Fruit fly (Drosophila melanogaster): ENCODE results near the gene CG6761.

Gene CG6761

DNA sequence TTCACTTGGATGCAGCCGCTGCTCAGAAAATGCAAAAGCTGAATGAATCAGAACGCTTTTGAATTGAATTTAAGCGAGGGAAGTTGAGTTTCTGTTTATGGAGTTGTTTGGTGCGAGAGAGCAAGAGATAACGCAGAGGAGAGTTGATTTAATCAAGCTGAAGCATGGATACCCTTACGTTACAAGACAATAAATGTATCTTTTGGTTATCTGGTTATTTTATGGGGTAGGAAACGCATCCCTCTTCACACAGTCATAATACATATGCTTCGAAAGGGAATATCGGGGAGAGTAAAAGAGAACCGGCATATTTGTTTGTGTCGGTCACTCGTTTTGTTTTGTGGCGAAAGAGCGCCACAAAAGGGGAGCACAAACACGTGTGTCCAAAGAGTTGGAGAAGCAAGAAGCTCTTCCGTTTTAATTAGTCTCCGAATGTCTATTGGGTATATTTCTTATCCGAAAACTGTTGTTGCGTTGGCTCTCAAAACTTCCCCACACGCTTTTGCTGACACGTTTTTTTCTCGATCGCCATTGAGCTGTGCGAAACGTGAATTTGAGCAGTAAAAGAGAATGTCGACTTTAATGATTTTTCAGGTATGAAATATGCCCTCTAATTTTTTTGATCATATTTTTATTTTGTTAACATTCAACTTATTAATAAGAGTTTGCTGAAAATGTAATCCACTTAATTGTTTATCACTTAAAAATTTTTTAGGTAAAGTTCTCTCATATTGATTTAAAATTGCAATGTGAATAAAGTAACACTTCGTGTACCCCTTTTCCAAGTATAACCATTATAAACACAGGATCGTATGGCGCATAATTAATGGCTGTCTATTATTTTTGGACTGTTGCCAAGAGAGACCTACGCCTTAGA is 6.5 kb downstream of the CG6761 start, which contains the start of gene Prps (continued):
- TF ChIP-seq Hr78 (GFP tag; optimal IDR thresholded peaks at IDR 0.05) = peak in 1 of 2 experiments; percentile 18

DNA sequence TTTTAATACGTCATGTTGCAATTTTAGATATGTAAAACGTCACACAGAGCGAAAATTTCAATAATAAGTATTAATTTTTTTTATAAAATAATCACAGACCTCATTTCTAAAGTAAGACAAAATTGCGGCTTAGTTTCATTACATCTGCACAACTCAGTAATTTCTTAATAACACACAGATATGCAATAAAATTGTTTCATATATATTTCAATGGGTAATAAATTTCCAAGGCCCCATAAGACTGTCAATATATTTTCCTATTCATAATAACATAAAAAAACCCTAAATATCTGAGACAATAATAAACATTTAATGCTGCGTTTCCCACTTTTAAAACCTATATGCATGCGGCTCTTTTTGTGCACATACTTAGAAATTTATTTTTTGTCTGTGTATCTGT is 7.7 kb downstream of the CG6761 start:
- TF ChIP-seq esg (GFP tag; conservative IDR thresholded peaks at IDR 0.05) (0 out of 2 replicates have a peak, but pooled peaks have one; percentile 14), CG31388 (GFP tag; optimal IDR thresholded peaks at IDR 0.05) (no peak), BEAF-32 (GFP tag; optimal IDR thresholded peaks at IDR 0.05) (no peak), CG13123 (GFP tag; optimal IDR thresholded peaks at IDR 0.05) (no peak), CG4854 (GFP tag; optimal IDR thresholded peaks at IDR 0.05) (no peak), CG6765 (GFP tag; optimal IDR thresholded peaks at IDR 0.05) (peak; percentile 6), jumu (GFP tag; optimal IDR thresholded peaks at IDR 0.05) (no peak), CG10565 (GFP tag; optimal IDR thresholded peaks at IDR 0.05) (no peak), CG7963 (GFP tag; IDR thresholded peaks at IDR 0.05; ENCODE audit: partially characterized antibody) (no peak), CG7839 (tag; optimal IDR thresholded peaks at IDR 0.05) (peak; percentile 59), seq (GFP tag; IDR thresholded peaks at IDR 0.05) (no peak), dysf (GFP tag; IDR thresholded peaks at IDR 0.05) (peak; percentile 47; the same call in 1 of the 3 replicates), CG2120 (GFP tag; optimal IDR thresholded peaks at IDR 0.05) (peak; percentile 48), phol (tag; optimal IDR thresholded peaks at IDR 0.05) (peak; percentile 41), CG14050 (GFP tag; IDR thresholded peaks at IDR 0.05) (no peak), CG31441 (GFP tag; IDR thresholded peaks at IDR 0.05) (peak; percentile 59; the same call in 1 of the 2 replicates), bsh (GFP tag; optimal IDR thresholded peaks at IDR 0.05) (peak in 1 of 2 experiments; percentile 21), org-1 (GFP tag; optimal IDR thresholded peaks at IDR 0.05) (peak; percentile 20), CG11504 (tag; optimal IDR thresholded peaks at IDR 0.05) (peak; percentile 62), CG6175 (GFP tag; IDR thresholded peaks at IDR 0.05) (no peak), fd3F (GFP tag; optimal IDR thresholded peaks at IDR 0.05) (peak; percentile 14), Mes4 (GFP tag; optimal IDR thresholded peaks at IDR 0.05) (no peak), CG13894 (tag; optimal IDR thresholded peaks at IDR 0.05) (no peak), Asciz (GFP tag; optimal IDR thresholded peaks at IDR 0.05) (peak; percentile 46), CG10321 (GFP tag; IDR thresholded peaks at IDR 0.05) (no peak), row (GFP tag; IDR thresholded peaks at IDR 0.05) (peak; percentile 52; the same call in 2 of the 3 replicates), Meics (GFP tag; optimal IDR thresholded peaks at IDR 0.05) (peak; percentile 41), ewg (GFP tag; optimal IDR thresholded peaks at IDR 0.05) (peak; percentile 16), CG3163 (GFP tag; optimal IDR thresholded peaks at IDR 0.05) (no peak), nerfin-1 (tag; optimal IDR thresholded peaks at IDR 0.05) (peak; percentile 10), kay (GFP tag; optimal IDR thresholded peaks at IDR 0.05) (peak; percentile 7), CG4424 (GFP tag; optimal IDR thresholded peaks at IDR 0.05) (peak; percentile 14), CG1233 (GFP tag; optimal IDR thresholded peaks at IDR 0.05) (no peak), Xbp1 (GFP tag; optimal IDR thresholded peaks at IDR 0.05) (peak; percentile 51), sc (optimal IDR thresholded peaks at IDR 0.05) (no peak), sc (GFP tag; optimal IDR thresholded peaks at IDR 0.05) (no peak), Stat92E (GFP tag; optimal IDR thresholded peaks at IDR 0.05) (no peak), CG6272 (GFP tag; IDR thresholded peaks at IDR 0.05) (0 out of 2 replicates have a peak, but pooled peaks have one; percentile 16), CG18011 (GFP tag; optimal IDR thresholded peaks at IDR 0.05) (no peak), Mrtf (GFP tag; IDR thresholded peaks at IDR 0.05) (no peak), ATbp (GFP tag; optimal IDR thresholded peaks at IDR 0.05) (peak; percentile 28), Dip2 (GFP tag; IDR thresholded peaks at IDR 0.05) (no peak), CG2129 (GFP tag; IDR thresholded peaks at IDR 0.05; ENCODE audit: partially characterized antibody) (no peak), Nf-YB (GFP tag; optimal IDR thresholded peaks at IDR 0.05) (peak; percentile 2), nau (GFP tag; optimal IDR thresholded peaks at IDR 0.05) (no peak)
